Worm (Caenorhabditis elegans): ENCODE measurements around the gene srh-171.
A peak's percentile ranks its signal among the peaks of the same experiment; 100 is the strongest.
"Not testable (repeated sequence)": the region's sequence is repeated elsewhere in the genome, so short reads cannot be mapped to it uniquely, and the experiment has no call there.

The srh-171 gene

DNA sequence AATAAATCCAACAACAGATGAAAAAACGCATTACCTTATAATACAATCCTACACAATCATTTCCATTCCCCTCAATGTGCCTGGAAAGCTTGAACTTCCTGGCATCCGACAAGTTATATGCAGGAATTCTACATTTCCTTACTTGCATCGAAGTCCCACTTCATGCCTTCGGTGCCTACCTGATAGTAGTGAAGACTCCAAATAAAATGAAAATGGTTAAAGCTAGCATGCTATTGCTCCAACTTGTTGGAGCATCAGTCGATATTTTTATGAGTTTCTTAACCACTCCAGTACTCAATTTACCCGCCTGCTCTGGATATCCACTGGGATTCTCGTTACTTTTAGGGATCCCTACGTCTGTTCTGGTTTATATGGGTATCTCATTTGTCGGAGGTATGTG is at the start of gene srh-171:
Gene srh-171, plus strand, starts transcription at position 75 of the 400 bp plus-strand sequence.
- no peak for TF ChIP-seq pes-1 (GFP tag; IDR thresholded peaks at IDR 0.05)
- peak; percentile 78 for TF ChIP-seq ama-1 (optimal IDR thresholded peaks at IDR 0.05)
- no peak for TF ChIP-seq sea-1 (GFP tag; conservative IDR thresholded peaks at IDR 0.05)

DNA sequence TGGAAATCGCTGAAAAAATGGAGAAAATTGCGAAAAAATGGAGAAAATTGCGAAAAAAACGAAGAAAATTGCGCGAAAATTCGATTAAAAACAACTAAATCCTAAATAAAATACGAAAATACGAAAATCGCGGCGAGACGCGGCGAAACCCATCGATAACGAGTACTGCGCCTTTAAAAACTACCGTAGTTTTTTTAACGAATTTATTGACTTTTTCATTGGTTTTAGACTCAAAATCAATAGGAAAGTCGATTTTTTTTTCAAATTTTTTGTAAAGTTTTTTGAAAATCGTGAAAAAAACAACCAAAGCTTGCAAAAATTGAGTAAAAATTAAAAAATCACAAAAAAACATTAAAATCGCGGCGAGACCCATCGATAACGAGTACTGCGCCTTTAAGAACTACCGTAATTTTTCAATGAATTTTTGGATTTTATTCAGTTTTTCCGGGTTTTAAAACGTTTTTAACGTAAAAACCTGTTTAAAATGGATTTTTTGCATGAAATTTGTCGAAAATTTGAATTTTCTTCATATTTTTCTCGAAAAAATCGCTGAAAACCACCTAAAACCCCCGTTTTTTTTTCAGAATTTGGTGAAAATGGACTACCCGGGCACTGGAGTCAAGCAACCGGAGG is 49.4 kb upstream of the srh-171 start, which contains the start of the genes chk-2 and Y60A3A.19:
Gene chk-2, minus strand, starts transcription at position 51 of the 633 bp plus-strand sequence.
Gene Y60A3A.19, plus strand, starts transcription at position 583 of the 633 bp plus-strand sequence.
- TF ChIP-seq hmg-4 (GFP tag; optimal IDR thresholded peaks at IDR 0.05) (no peak), F13C5.2 (tag; optimal IDR thresholded peaks at IDR 0.05) (no peak), pes-1 (GFP tag; IDR thresholded peaks at IDR 0.05) (no peak), hmbx-1 (tag; optimal IDR thresholded peaks at IDR 0.05) (no peak), ama-1 (optimal IDR thresholded peaks at IDR 0.05) (no peak), ets-7 (tag; optimal IDR thresholded peaks at IDR 0.05) (no peak), ceh-13 (GFP tag; optimal IDR thresholded peaks at IDR 0.05) (no peak)

DNA sequence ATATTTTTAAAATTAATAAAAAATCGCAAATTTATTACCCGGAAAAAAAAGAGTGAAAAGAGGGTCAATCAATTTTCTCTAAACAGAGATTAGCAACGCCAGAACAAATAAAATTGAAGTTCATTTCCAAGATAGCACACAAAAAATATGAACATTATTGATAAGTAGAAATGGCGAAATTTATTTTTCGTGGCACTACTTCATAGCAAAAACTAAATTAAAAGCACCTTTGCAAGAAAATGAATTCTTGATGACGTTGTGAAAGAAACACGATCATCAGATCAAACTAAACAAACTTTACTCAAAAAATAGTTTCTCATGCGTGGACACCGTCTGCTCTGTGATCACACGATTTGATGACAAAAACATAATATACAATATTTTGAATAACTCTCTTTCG is 42.9 kb upstream of the srh-171 start, which contains the start of gene Y60A3A.16:
Gene Y60A3A.16, minus strand, starts transcription at position 101 of the 400 bp plus-strand sequence.
- TF ChIP-seq ama-1 (optimal IDR thresholded peaks at IDR 0.05) (no peak), flt-1 (GFP tag; IDR thresholded peaks at IDR 0.05) (no peak), hmbx-1 (tag; optimal IDR thresholded peaks at IDR 0.05) (no peak), hmg-4 (GFP tag; optimal IDR thresholded peaks at IDR 0.05) (no peak), tbx-37 (GFP tag; conservative IDR thresholded peaks at IDR 0.05) (no peak), F13C5.2 (tag; optimal IDR thresholded peaks at IDR 0.05) (no peak), hnd-1 (tag; optimal IDR thresholded peaks at IDR 0.05) (no peak), tra-4 (tag; optimal IDR thresholded peaks at IDR 0.05) (no peak), B0310.2 (tag; optimal IDR thresholded peaks at IDR 0.05) (no peak), ets-7 (tag; optimal IDR thresholded peaks at IDR 0.05) (no peak), aly-1 (tag; optimal IDR thresholded peaks at IDR 0.05) (no peak), ceh-36 (tag; optimal IDR thresholded peaks at IDR 0.05) (no peak), ceh-13 (GFP tag; optimal IDR thresholded peaks at IDR 0.05) (no peak), sea-1 (GFP tag; conservative IDR thresholded peaks at IDR 0.05) (no peak), scrt-1 (GFP tag; IDR thresholded peaks at IDR 0.05) (no peak), tbx-11 (GFP tag; IDR thresholded peaks at IDR 0.05) (no peak)

DNA sequence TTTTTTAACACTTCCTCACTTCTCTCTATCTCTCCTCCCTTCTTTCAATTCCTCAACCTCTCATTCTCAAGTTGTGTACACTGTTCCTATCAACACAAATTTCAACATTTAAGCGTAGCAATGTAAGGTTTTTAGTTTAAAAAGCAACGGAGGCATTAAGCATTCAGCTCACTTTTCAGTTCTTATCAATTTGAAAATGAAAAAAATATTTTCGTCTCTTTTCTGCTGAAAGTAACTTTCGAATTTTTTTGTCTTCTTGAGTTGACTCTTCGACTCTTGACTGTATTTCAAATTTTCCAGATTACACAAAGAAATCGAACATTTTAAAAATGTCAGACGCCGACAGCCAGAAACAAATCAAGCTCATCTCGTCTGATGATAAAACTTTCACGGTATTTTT is 41.6 kb upstream of the srh-171 start, which contains the start of gene skr-4:
Gene skr-4, plus strand, starts transcription at position 301 of the 400 bp plus-strand sequence.
- no peak for TF ChIP-seq ceh-36 (tag; optimal IDR thresholded peaks at IDR 0.05)
- no peak for TF ChIP-seq hnd-1 (tag; optimal IDR thresholded peaks at IDR 0.05)
- TF ChIP-seq hmbx-1 (tag; optimal IDR thresholded peaks at IDR 0.05), result no peak
- no peak for TF ChIP-seq aly-1 (tag; optimal IDR thresholded peaks at IDR 0.05)
- TF ChIP-seq B0310.2 (tag; optimal IDR thresholded peaks at IDR 0.05), result no peak
- TF ChIP-seq tra-4 (tag; optimal IDR thresholded peaks at IDR 0.05), result no peak
- no peak for TF ChIP-seq tbx-11 (GFP tag; IDR thresholded peaks at IDR 0.05)
- TF ChIP-seq ama-1 (optimal IDR thresholded peaks at IDR 0.05), result no peak
- TF ChIP-seq flt-1 (GFP tag; IDR thresholded peaks at IDR 0.05), result no peak
- no peak for TF ChIP-seq tbx-37 (GFP tag; conservative IDR thresholded peaks at IDR 0.05)

DNA sequence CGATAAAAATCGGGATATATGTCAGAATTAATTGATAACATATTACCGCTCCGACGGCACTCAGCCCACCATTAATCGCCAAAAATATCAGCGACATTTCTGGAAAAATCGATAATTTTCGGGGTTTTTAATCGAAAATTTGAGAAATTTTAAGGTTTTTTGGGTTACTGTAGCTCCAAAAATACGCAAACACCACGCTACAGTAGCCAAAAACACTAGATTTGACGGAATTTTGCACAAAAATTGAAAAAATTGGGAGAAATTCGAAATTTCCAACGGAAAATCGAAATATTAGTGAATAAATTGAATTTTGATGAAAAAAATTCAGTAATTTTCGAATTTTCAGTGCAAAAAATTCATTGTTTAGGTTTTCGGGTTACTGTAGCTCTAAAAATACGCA is 31.3 kb upstream of the srh-171 start, which contains the start of gene algn-7:
Gene algn-7, minus strand, starts transcription at position 101 of the 400 bp plus-strand sequence.
- TF ChIP-seq tbx-37 (GFP tag; conservative IDR thresholded peaks at IDR 0.05), result no peak
- TF ChIP-seq tra-4 (tag; optimal IDR thresholded peaks at IDR 0.05), result no peak
- TF ChIP-seq F13C5.2 (tag; optimal IDR thresholded peaks at IDR 0.05), result no peak
- TF ChIP-seq ama-1 (optimal IDR thresholded peaks at IDR 0.05), result no peak
- no peak for TF ChIP-seq ets-7 (tag; optimal IDR thresholded peaks at IDR 0.05)
- no peak for TF ChIP-seq B0310.2 (tag; optimal IDR thresholded peaks at IDR 0.05)
- TF ChIP-seq tbx-11 (GFP tag; IDR thresholded peaks at IDR 0.05), result no peak
- no peak for TF ChIP-seq sea-1 (GFP tag; conservative IDR thresholded peaks at IDR 0.05)
- no peak for TF ChIP-seq hmbx-1 (tag; optimal IDR thresholded peaks at IDR 0.05)
- no peak for TF ChIP-seq scrt-1 (GFP tag; IDR thresholded peaks at IDR 0.05)
- TF ChIP-seq ceh-13 (GFP tag; optimal IDR thresholded peaks at IDR 0.05), result no peak
- no peak for TF ChIP-seq flt-1 (GFP tag; IDR thresholded peaks at IDR 0.05)
- no peak for TF ChIP-seq pes-1 (GFP tag; IDR thresholded peaks at IDR 0.05)
- TF ChIP-seq hmg-4 (GFP tag; optimal IDR thresholded peaks at IDR 0.05), result no peak
- TF ChIP-seq aly-1 (tag; optimal IDR thresholded peaks at IDR 0.05), result no peak
- no peak for TF ChIP-seq hnd-1 (tag; optimal IDR thresholded peaks at IDR 0.05)
- no peak for TF ChIP-seq ceh-36 (tag; optimal IDR thresholded peaks at IDR 0.05)

DNA sequence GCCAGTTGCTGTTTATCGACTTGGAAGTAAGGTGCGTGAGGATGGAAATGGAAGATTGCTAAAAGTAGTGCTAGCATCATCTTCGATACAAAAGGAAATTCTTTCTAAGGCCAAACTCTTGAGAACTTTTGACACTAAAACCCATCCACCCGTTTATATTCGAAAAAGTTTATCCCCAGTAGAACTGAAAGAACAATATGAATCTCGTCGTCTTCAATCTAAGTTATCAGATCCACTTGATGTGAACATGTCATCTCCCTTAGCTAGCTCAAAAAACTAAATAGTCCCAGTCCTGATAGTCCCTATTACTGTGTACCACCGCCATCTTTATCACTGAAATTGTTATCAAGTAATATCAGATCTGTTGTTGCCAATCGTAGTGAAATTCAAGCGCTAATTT is 28.6 kb upstream of the srh-171 start:
- TF ChIP-seq tbx-37 (GFP tag; conservative IDR thresholded peaks at IDR 0.05), result no peak
- TF ChIP-seq hnd-1 (tag; optimal IDR thresholded peaks at IDR 0.05), result no peak
- no peak for TF ChIP-seq hmg-4 (GFP tag; optimal IDR thresholded peaks at IDR 0.05)
- no peak for TF ChIP-seq F13C5.2 (tag; optimal IDR thresholded peaks at IDR 0.05)
- TF ChIP-seq ceh-36 (tag; optimal IDR thresholded peaks at IDR 0.05), result no peak
- TF ChIP-seq tbx-11 (GFP tag; IDR thresholded peaks at IDR 0.05), result no peak
- TF ChIP-seq ama-1 (optimal IDR thresholded peaks at IDR 0.05), result no peak
- no peak for TF ChIP-seq sea-1 (GFP tag; conservative IDR thresholded peaks at IDR 0.05)
- TF ChIP-seq hmbx-1 (tag; optimal IDR thresholded peaks at IDR 0.05), result no peak
- TF ChIP-seq pes-1 (GFP tag; IDR thresholded peaks at IDR 0.05), result no peak
- no peak for TF ChIP-seq scrt-1 (GFP tag; IDR thresholded peaks at IDR 0.05)
- no peak for TF ChIP-seq tra-4 (tag; optimal IDR thresholded peaks at IDR 0.05)

DNA sequence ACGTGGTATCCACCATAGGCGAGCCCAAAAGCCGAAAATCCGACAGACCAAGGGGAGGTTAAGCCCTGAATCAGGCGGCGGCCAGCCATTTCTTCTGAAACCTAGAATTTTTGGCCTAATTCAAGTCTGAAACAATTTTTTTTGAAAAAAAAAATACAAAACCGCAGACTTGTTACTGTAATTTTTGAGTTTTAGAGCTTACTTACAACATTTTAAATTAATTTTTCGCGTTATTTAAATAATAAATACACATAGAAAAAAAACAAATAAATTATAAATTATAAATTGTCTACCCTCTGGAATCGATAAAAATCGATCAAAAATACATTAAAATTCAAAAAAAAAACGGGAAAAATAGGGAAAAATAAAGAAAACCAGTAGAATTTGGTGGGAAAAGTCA is 19.0 kb upstream of the srh-171 start, which contains the start of gene dhs-24:
Gene dhs-24, minus strand, starts transcription at position 101 of the 400 bp plus-strand sequence.
- TF ChIP-seq pes-1 (GFP tag; IDR thresholded peaks at IDR 0.05) (no peak), B0310.2 (tag; optimal IDR thresholded peaks at IDR 0.05) (no peak), flt-1 (GFP tag; IDR thresholded peaks at IDR 0.05) (no peak)

DNA sequence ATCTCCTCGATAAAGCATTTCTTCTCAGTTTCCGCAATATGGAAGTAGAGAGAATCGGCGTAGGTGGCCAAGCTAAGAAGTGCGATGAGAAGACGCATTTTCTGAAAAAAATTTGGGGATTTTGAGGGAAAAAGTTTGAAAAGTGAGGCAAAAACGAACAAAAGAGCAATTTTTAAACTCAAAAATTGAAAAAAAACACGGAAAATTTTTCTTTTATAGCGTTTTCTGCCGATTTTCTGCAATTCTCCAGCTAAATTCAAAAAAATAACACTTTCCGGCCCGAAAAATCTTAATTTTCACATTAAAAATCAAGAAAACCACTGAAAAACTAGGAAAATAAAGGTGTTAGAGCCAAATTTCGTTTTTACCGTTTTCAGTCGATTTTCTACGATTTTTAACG is 16.5 kb upstream of the srh-171 start, which contains the start of gene tmed-4:
Gene tmed-4, minus strand, starts transcription at position 101 of the 400 bp plus-strand sequence.
- TF ChIP-seq pes-1 (GFP tag; IDR thresholded peaks at IDR 0.05); scrt-1 (GFP tag; IDR thresholded peaks at IDR 0.05); ceh-36 (tag; optimal IDR thresholded peaks at IDR 0.05): not testable (repeated sequence)
